Worm (Caenorhabditis elegans): ENCODE results near the gene F08F8.11.

ce11 chrIII:7367012-7367760 lies 1.5 kb downstream of the F08F8.11 start, which contains the start of the genes T20B12.5 and T20B12.4:
- no peak for TF ChIP-seq lin-32 (GFP tag; optimal IDR thresholded peaks at IDR 0.05)
- no peak for TF ChIP-seq elt-3 (tag; optimal IDR thresholded peaks at IDR 0.05)
- no peak for TF ChIP-seq mls-2 (tag; optimal IDR thresholded peaks at IDR 0.05)
- TF ChIP-seq lin-13 (tag; optimal IDR thresholded peaks at IDR 0.05): no peak
- no peak for TF ChIP-seq unc-39 (tag; optimal IDR thresholded peaks at IDR 0.05)
- TF ChIP-seq snpc-4 (tag; optimal IDR thresholded peaks at IDR 0.05): no peak
- no peak for TF ChIP-seq nhr-237 (tag; optimal IDR thresholded peaks at IDR 0.05)
- TF ChIP-seq nhr-12 (tag; optimal IDR thresholded peaks at IDR 0.05): no peak
- no peak for TF ChIP-seq mep-1 (tag; optimal IDR thresholded peaks at IDR 0.05)
- no peak for TF ChIP-seq pha-4 (tag; optimal IDR thresholded peaks at IDR 0.05)
- TF ChIP-seq unc-62 (GFP tag; optimal IDR thresholded peaks at IDR 0.05): no peak
